Worm (Caenorhabditis elegans) whole organism, early embryonic: Measurements from ENCODE around the gene nfx-1.

ENCODE experiments used
- F13C5.2 ChIP-seq: sonication (generic microtip); optimal IDR thresholded peaks from 2 replicates; lab custom pipeline; 2017; ENCODE audit warnings: mild to moderate bottlenecking, missing genetic modification characterization, inconsistent platforms, missing compliant biosample characterization
- ama-1 ChIP-seq: fragments of 150-350 bp; optimal IDR thresholded peaks from 2 replicates; lab custom pipeline; 2014
- hmg-4 ChIP-seq: fragments of 200-800 bp; sonication (Bioruptor generic); optimal IDR thresholded peaks from 2 replicates; lab custom pipeline; 2018; ENCODE audit warnings: mild to moderate bottlenecking, missing genetic modification characterization, missing compliant biosample characterization
- hnd-1 ChIP-seq: sonication (generic microtip); optimal IDR thresholded peaks from 2 replicates; lab custom pipeline; 2016; ENCODE audit warnings: missing genetic modification characterization, missing compliant biosample characterization
- pes-1 ChIP-seq: fragments of 200-800 bp; sonication (Bioruptor generic); IDR thresholded peaks from 2 replicates; pipeline ENCODE4 v1.3.6; 2022; ENCODE audit warnings: missing genetic modification reagents, missing genetic modification characterization, missing compliant biosample characterization

DNA sequence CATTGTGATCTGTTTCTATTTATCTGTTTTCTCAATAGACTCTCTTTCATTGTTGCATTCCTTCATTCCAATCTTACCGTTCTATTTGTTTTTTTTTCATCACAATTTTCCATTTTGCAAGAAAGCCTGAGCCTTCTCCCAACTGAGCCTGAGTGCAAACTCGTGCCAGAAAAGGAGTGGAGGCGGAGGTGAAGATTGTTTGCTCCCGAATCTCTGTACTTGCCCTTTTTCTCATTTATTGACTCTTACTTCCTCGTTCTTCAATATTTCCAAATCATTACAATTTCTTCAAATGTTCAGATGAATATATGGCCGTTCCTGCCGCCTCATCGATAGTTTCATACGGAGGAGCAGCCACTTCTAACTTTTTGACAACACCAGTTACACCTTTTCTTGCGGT is 31.6 kb downstream of the nfx-1 start, which contains the start of gene let-756:
- TF ChIP-seq pes-1 (GFP tag; lab: Robert Waterston, UW) (no peak), hnd-1 (no peak), F13C5.2 (tag; lab: Kevin White, UChicago) (no peak), ama-1 (lab: Kevin White, UChicago) (no peak), hmg-4 (GFP tag; lab: Kevin White, UChicago) (no peak)
